Worm (Caenorhabditis elegans) whole organism, late embryonic: ENCODE data around the gene ncap-1.

Source experiments
- ceh-45 ChIP-seq: fragments of 200-800 bp; sonication (Bioruptor generic); IDR thresholded peaks from 2 replicates; pipeline ENCODE4 v1.3.6; 2022; ENCODE audit warnings: missing genetic modification reagents, missing genetic modification characterization, missing compliant biosample characterization
- ceh-9 ChIP-seq: sonication (generic microtip); optimal IDR thresholded peaks from 2 replicates; lab custom pipeline; 2016; ENCODE audit warnings: mild to moderate bottlenecking, missing genetic modification characterization, inconsistent platforms, missing compliant biosample characterization
- che-1 ChIP-seq: sonication (generic microtip); optimal IDR thresholded peaks from 2 replicates; lab custom pipeline; 2016; ENCODE audit warnings: mild to moderate bottlenecking, missing genetic modification characterization, missing compliant biosample characterization
- dmd-4 ChIP-seq: sonication (generic microtip); optimal IDR thresholded peaks from 2 replicates; lab custom pipeline; 2016; ENCODE audit warnings: borderline replicate concordance, missing genetic modification characterization, missing compliant biosample characterization
- dve-1 ChIP-seq: sonication (generic microtip); optimal IDR thresholded peaks from 2 replicates; lab custom pipeline; 2017; ENCODE audit warnings: antibody characterized with exemption, mild to moderate bottlenecking, missing genetic modification characterization, missing compliant biosample characterization
- fkh-6 ChIP-seq: sonication (generic microtip); optimal IDR thresholded peaks from 2 replicates; lab custom pipeline; 2016; ENCODE audit warnings: missing genetic modification characterization, missing compliant biosample characterization
- nhr-11 ChIP-seq: fragments of 150-350 bp; optimal IDR thresholded peaks from 2 replicates; lab custom pipeline; 2014; ENCODE audit warnings: missing biosample characterization, missing genetic modification characterization
- ttx-3 ChIP-seq: sonication (generic microtip); optimal IDR thresholded peaks from 2 replicates; lab custom pipeline; 2016; ENCODE audit warnings: missing genetic modification reagents, missing genetic modification characterization, missing compliant biosample characterization
- unc-55 ChIP-seq: sonication (generic microtip); optimal IDR thresholded peaks from 2 replicates; lab custom pipeline; 2017; ENCODE audit warnings: missing biosample characterization, missing genetic modification reagents, missing genetic modification characterization
- zip-5 ChIP-seq: sonication (generic microtip); optimal IDR thresholded peaks from 2 replicates; lab custom pipeline; 2016; ENCODE audit warnings: missing genetic modification characterization, missing compliant biosample characterization

DNA sequence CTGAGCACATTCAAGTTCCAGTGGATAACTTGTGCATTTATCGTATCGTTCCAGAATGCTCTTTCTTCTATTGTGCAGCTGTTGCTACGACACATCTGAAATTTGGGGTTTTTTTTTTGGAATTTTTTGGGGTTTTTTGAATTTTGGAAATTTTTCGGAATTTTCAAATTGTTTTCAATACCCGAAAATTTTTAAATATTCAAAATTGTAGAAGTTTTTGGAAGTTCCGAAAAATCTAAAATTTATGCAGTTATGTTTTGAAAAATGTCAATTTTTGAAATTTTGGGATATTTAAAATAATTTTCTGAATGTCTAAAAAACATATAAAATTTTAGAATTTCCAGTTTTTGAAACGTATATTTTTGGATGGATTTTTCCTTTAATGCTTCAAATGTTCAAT, 47.3 kb downstream of the ncap-1 start, which contains the start of gene Y110A2AL.10:
- TF ChIP-seq fkh-6 (tag; lab: Kevin White, UChicago) (no peak), ceh-9 (tag; lab: Kevin White, UChicago) (no peak), dmd-4 (no peak), ttx-3 (tag; lab: Kevin White, UChicago) (no peak), dve-1 (tag; lab: Kevin White, UChicago) (no peak), unc-55 (GFP tag; lab: Kevin White, UChicago) (no peak), ceh-45 (no peak), che-1 (no peak), zip-5 (tag; lab: Kevin White, UChicago) (no peak), nhr-11 (tag; lab: Kevin White, UChicago) (no peak)
